Worm (Caenorhabditis elegans) whole organism, L4/young adult: ENCODE data around the gene clec-187.

Source experiments
- W03F9.2 ChIP-seq: fragments of 150-350 bp; optimal IDR thresholded peaks from 2 replicates; lab custom pipeline; 2014; ENCODE audit warnings: missing biosample characterization, missing genetic modification characterization
- him-1 ChIP-seq: sonication (generic microtip); optimal IDR thresholded peaks from 2 replicates; lab custom pipeline; 2016; ENCODE audit warnings: missing genotype, missing genetic modification reagents, missing genetic modification characterization, missing compliant biosample characterization

DNA sequence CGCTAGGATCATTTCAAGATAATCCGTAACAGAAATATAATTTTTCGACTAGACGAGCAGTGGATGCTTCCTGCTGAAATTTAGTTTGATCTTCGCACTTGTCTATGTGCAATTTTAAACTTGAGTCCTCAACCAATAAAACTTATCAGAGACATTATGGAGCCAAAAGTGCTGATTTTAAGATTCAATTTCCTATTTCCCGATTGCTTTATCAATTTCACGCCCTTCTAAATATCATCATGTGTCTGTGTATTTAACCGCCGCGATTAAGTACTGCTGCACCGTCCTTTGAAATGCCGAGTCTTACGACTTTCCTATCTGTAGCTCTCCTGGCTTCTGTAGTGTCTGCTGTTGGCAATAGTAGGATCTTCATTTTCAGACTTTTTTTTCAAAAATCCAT is 49.7 kb upstream of the clec-187 start, which contains the start of gene C32H11.4:
- TF ChIP-seq him-1 (tag; lab: Kevin White, UChicago) (no peak), W03F9.2 (no peak)
